Fruit fly (Drosophila melanogaster): Measurements from ENCODE around the gene Argk2.

Gene Argk2

dm6 chr3L:9028057-9028456 lies 19.2 kb upstream of the Argk2 start (continued):
- no peak for TF ChIP-seq Rfx (GFP tag; IDR thresholded peaks at IDR 0.05)
- no peak for TF ChIP-seq Lpt (GFP tag; optimal IDR thresholded peaks at IDR 0.05)
- TF ChIP-seq sob (GFP tag; IDR thresholded peaks at IDR 0.05): no peak
- TF ChIP-seq Abd-B (GFP tag; optimal IDR thresholded peaks at IDR 0.05): peak; percentile 34
- TF ChIP-seq toy (GFP tag; IDR thresholded peaks at IDR 0.05): no peak
- peak; percentile 34 to 44 for TF ChIP-seq Pdp1 (GFP tag; optimal IDR thresholded peaks at IDR 0.05)
- TF ChIP-seq ac (GFP tag; optimal IDR thresholded peaks at IDR 0.05): peak; percentile 0
- TF ChIP-seq bcd (GFP tag; optimal IDR thresholded peaks at IDR 0.05): peak; percentile 35
- peak; percentile 51; the same call in 1 of the 2 replicates for TF ChIP-seq CG31441 (GFP tag; IDR thresholded peaks at IDR 0.05)
- peak; percentile 6 for TF ChIP-seq CG2875 (GFP tag; optimal IDR thresholded peaks at IDR 0.05)
- TF ChIP-seq stc (GFP tag; IDR thresholded peaks at IDR 0.05): peak; percentile 20; the same call in 1 of the 2 replicates
- TF ChIP-seq vfl (GFP tag; optimal IDR thresholded peaks at IDR 0.05): no peak
- no peak for TF ChIP-seq slbo (GFP tag; IDR thresholded peaks at IDR 0.05)
- no peak for TF ChIP-seq Lim3 (GFP tag; IDR thresholded peaks at IDR 0.05)
- peak; percentile 27 for TF ChIP-seq lilli (GFP tag; optimal IDR thresholded peaks at IDR 0.05)
- no peak for TF ChIP-seq knrl (GFP tag; IDR thresholded peaks at IDR 0.05; ENCODE audit: partially characterized antibody)
- peak; percentile 12 for TF ChIP-seq NK7.1 (GFP tag; optimal IDR thresholded peaks at IDR 0.05)
- peak; percentile 21 for TF ChIP-seq CG8089 (GFP tag; optimal IDR thresholded peaks at IDR 0.05)
- no peak for TF ChIP-seq CG7928 (GFP tag; optimal IDR thresholded peaks at IDR 0.05)
- TF ChIP-seq NC2α (GFP tag; optimal IDR thresholded peaks at IDR 0.05): peak; percentile 6
- TF ChIP-seq CG43689 (GFP tag; IDR thresholded peaks at IDR 0.05): no peak
- no peak for TF ChIP-seq her (GFP tag; optimal IDR thresholded peaks at IDR 0.05)
- TF ChIP-seq CG8944 (GFP tag; optimal IDR thresholded peaks at IDR 0.05): peak; percentile 27
- no peak for TF ChIP-seq CG14965 (GFP tag; optimal IDR thresholded peaks at IDR 0.05; ENCODE audit: borderline replicate concordance)
- TF ChIP-seq fd96Cb (tag; optimal IDR thresholded peaks at IDR 0.05): peak; percentile 42
- peak; percentile 41 for TF ChIP-seq CG2678 (tag; optimal IDR thresholded peaks at IDR 0.05)
- no peak for TF ChIP-seq lov (optimal IDR thresholded peaks at IDR 0.05)
- TF ChIP-seq lov (GFP tag; IDR thresholded peaks at IDR 0.05): peak; percentile 44; the same call in 2 of the 3 replicates
- peak; percentile 21; the same call in 1 of the 2 replicates for TF ChIP-seq Rx (GFP tag; IDR thresholded peaks at IDR 0.05)
- TF ChIP-seq CG11695 (GFP tag; IDR thresholded peaks at IDR 0.05): peak; percentile 23; the same call in 1 of the 3 replicates
- no peak for TF ChIP-seq fd64A (GFP tag; optimal IDR thresholded peaks at IDR 0.05)
- peak; percentile 61 for TF ChIP-seq zen (tag; optimal IDR thresholded peaks at IDR 0.05)
- 0 out of 3 replicates have a peak, but pooled peaks have one; percentile 13 for TF ChIP-seq otp (GFP tag; IDR thresholded peaks at IDR 0.05)
- peak; percentile 62 for TF ChIP-seq Sox102F (GFP tag; optimal IDR thresholded peaks at IDR 0.05)
- TF ChIP-seq gem (tag; optimal IDR thresholded peaks at IDR 0.05): peak; percentile 73
- TF ChIP-seq zf30C (GFP tag; optimal IDR thresholded peaks at IDR 0.05): peak; percentile 69
- TF ChIP-seq Antp (GFP tag; optimal IDR thresholded peaks at IDR 0.05): peak; percentile 22
- no peak for TF ChIP-seq mld (GFP tag; IDR thresholded peaks at IDR 0.05; ENCODE audit: partially characterized antibody)
- TF ChIP-seq CG8924 (tag; optimal IDR thresholded peaks at IDR 0.05): peak; percentile 69
- TF ChIP-seq fd102C (GFP tag; optimal IDR thresholded peaks at IDR 0.05): peak; percentile 16
- peak; percentile 28 for TF ChIP-seq NC2β (GFP tag; optimal IDR thresholded peaks at IDR 0.05)
- TF ChIP-seq Meics (GFP tag; optimal IDR thresholded peaks at IDR 0.05): no peak
- TF ChIP-seq CG18476 (GFP tag; optimal IDR thresholded peaks at IDR 0.05): peak; percentile 26
- TF ChIP-seq CG16863 (GFP tag; optimal IDR thresholded peaks at IDR 0.05): peak; percentile 3
- no peak for TF ChIP-seq nom (GFP tag; optimal IDR thresholded peaks at IDR 0.05)
- no peak for TF ChIP-seq CG11456 (GFP tag; IDR thresholded peaks at IDR 0.05)
- TF ChIP-seq ci (GFP tag; IDR thresholded peaks at IDR 0.05): peak; percentile 62; the same call in 1 of the 3 replicates
- TF ChIP-seq Med (GFP tag): peak; percentile 83
- peak; percentile 21 for TF ChIP-seq Lhr (GFP tag; optimal IDR thresholded peaks at IDR 0.05)
- TF ChIP-seq ewg (GFP tag; optimal IDR thresholded peaks at IDR 0.05): peak; percentile 10
- TF ChIP-seq CG1602 (GFP tag; optimal IDR thresholded peaks at IDR 0.05): peak; percentile 47
